Worm (Caenorhabditis elegans): ENCODE measurements around the gene sams-5.
A peak's percentile ranks its signal among the peaks of the same experiment; 100 is the strongest.

ce11 chrIV:6230560-6231073, 48.7 kb downstream of the sams-5 start, which contains the start of gene F58F9.4:
- TF ChIP-seq nhr-80 (tag; optimal IDR thresholded peaks at IDR 0.05) = peak; percentile 37
- TF ChIP-seq egl-18 (GFP tag; IDR thresholded peaks at IDR 0.05) = no peak
- TF ChIP-seq ama-1 (optimal IDR thresholded peaks at IDR 0.05) = no peak
- no peak for TF ChIP-seq ama-1 (GFP tag; optimal IDR thresholded peaks at IDR 0.05)
- TF ChIP-seq chd-7 (tag; optimal IDR thresholded peaks at IDR 0.05) = no peak
- no peak for TF ChIP-seq nhr-27 (tag; optimal IDR thresholded peaks at IDR 0.05)
- no peak for TF ChIP-seq somi-1 (GFP tag; optimal IDR thresholded peaks at IDR 0.05)
- TF ChIP-seq lin-40 (tag; optimal IDR thresholded peaks at IDR 0.05) = no peak
- no peak for TF ChIP-seq attf-3 (GFP tag; conservative IDR thresholded peaks at IDR 0.05)

Measured in whole organism, young adult.